Fruit fly (Drosophila melanogaster): Measurements from ENCODE around the gene Gug.

Gug gene

DNA sequence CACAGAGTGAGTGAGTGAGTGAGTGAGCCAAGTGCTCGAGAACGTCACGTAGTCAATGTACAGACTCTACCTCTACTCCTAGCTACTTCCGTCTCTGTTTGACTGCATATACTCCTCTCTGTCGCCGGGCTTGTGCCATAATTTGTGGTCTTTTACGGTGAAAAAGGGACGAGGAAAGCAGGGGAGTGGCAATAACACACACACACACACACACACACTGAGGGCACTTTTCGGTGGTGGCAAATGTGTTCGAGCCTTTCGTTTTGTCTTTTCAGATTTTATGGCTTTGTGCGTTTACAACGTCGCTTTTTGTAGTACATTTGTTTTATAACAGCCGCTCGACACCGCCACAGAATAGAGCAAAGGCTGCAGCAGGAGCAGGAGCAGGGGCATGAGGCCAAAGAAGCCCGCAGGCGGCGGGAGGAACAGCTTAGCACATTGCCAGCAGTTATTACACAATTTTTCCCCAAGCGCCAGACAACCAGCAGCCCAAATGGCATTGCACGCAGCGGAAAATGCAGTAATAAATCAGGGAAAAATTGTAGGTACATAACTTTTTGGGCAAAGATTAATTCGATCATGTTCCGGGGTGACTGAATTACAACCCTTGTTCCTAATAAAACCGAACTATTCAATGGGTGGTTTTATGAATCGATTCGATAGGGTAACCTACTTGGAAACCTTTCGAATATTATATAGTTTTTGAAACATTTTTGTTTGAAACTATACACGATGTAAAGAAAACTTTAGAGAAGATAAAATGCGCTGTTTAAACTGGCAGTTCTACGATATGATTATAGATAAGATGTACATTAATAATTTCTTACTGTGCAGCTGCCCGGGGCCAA, 9.3 kb downstream of the Gug start (continued):
- TF ChIP-seq Mes4 (GFP tag; optimal IDR thresholded peaks at IDR 0.05) = no peak
- TF ChIP-seq sqz (GFP tag; optimal IDR thresholded peaks at IDR 0.05) = no peak
- TF ChIP-seq tx (GFP tag; optimal IDR thresholded peaks at IDR 0.05) = no peak
- no peak for TF ChIP-seq jing (GFP tag; optimal IDR thresholded peaks at IDR 0.05)
- no peak for TF ChIP-seq CG2889 (GFP tag; IDR thresholded peaks at IDR 0.05)
- TF ChIP-seq oc (tag; optimal IDR thresholded peaks at IDR 0.05) = no peak
- TF ChIP-seq CG12104 (GFP tag; optimal IDR thresholded peaks at IDR 0.05) = no peak
- no peak for TF ChIP-seq repo (GFP tag; optimal IDR thresholded peaks at IDR 0.05)
- TF ChIP-seq CG1024 (GFP tag; IDR thresholded peaks at IDR 0.05) = no peak
- TF ChIP-seq CG11723 (GFP tag; optimal IDR thresholded peaks at IDR 0.05) = no peak
- no peak for TF ChIP-seq az2 (GFP tag; optimal IDR thresholded peaks at IDR 0.05)
- no peak for TF ChIP-seq gce (GFP tag; IDR thresholded peaks at IDR 0.05)
- TF ChIP-seq row (GFP tag; IDR thresholded peaks at IDR 0.05) = no peak
- no peak for TF ChIP-seq CG6254 (GFP tag; optimal IDR thresholded peaks at IDR 0.05)
- no peak for TF ChIP-seq tgo (GFP tag; IDR thresholded peaks at IDR 0.05)
- no peak for TF ChIP-seq CG3847 (GFP tag; IDR thresholded peaks at IDR 0.05)
- no peak for TF ChIP-seq Vsx1 (GFP tag; optimal IDR thresholded peaks at IDR 0.05)
- TF ChIP-seq z (GFP tag; IDR thresholded peaks at IDR 0.05) = peak; percentile 93
- TF ChIP-seq NC2α (GFP tag; optimal IDR thresholded peaks at IDR 0.05) = no peak
- TF ChIP-seq CG18262 (tag; optimal IDR thresholded peaks at IDR 0.05) = peak; percentile 53
- no peak for TF ChIP-seq CG18476 (GFP tag; optimal IDR thresholded peaks at IDR 0.05)
- TF ChIP-seq Sox102F (GFP tag; optimal IDR thresholded peaks at IDR 0.05) = peak; percentile 36
- TF ChIP-seq CG14441 (GFP tag; IDR thresholded peaks at IDR 0.05) = no peak
- TF ChIP-seq Jarid2 (GFP tag; optimal IDR thresholded peaks at IDR 0.05) = no peak
- TF ChIP-seq CG5245 (GFP tag; optimal IDR thresholded peaks at IDR 0.05) = no peak
- TF ChIP-seq lola (GFP tag; optimal IDR thresholded peaks at IDR 0.05) = peak in 1 of 3 experiments; percentile 15
- no peak for TF ChIP-seq CG2116 (GFP tag; optimal IDR thresholded peaks at IDR 0.05)
- no peak for TF ChIP-seq CG17612 (GFP tag; IDR thresholded peaks at IDR 0.05)
- TF ChIP-seq NC2β (GFP tag; optimal IDR thresholded peaks at IDR 0.05) = no peak
- TF ChIP-seq CG16815 (GFP tag; optimal IDR thresholded peaks at IDR 0.05) = no peak
- TF ChIP-seq CG10462 (GFP tag; optimal IDR thresholded peaks at IDR 0.05) = no peak
- TF ChIP-seq E2f2 (GFP tag; IDR thresholded peaks at IDR 0.05) = 0 out of 2 replicates have a peak, but pooled peaks have one; percentile 7
- no peak for TF ChIP-seq inv (GFP tag; IDR thresholded peaks at IDR 0.05; ENCODE audit: partially characterized antibody)
- TF ChIP-seq crp (GFP tag; optimal IDR thresholded peaks at IDR 0.05) = no peak
- no peak for TF ChIP-seq Rfx (GFP tag; IDR thresholded peaks at IDR 0.05)
- TF ChIP-seq gcm (GFP tag; optimal IDR thresholded peaks at IDR 0.05) = no peak
- no peak for TF ChIP-seq Bgb (GFP tag; IDR thresholded peaks at IDR 0.05; ENCODE audit: partially characterized antibody)
- TF ChIP-seq CG15479 (GFP tag; optimal IDR thresholded peaks at IDR 0.05) = no peak
- TF ChIP-seq CG11560 (tag; IDR thresholded peaks at IDR 0.05) = no peak
- no peak for TF ChIP-seq ems (GFP tag; optimal IDR thresholded peaks at IDR 0.05)
- TF ChIP-seq Gsc (GFP tag; IDR thresholded peaks at IDR 0.05) = no peak
- no peak for TF ChIP-seq bab2 (GFP tag; optimal IDR thresholded peaks at IDR 0.05)
- TF ChIP-seq CHES-1-like (GFP tag; optimal IDR thresholded peaks at IDR 0.05) = no peak
- no peak for TF ChIP-seq her (GFP tag; optimal IDR thresholded peaks at IDR 0.05)
- TF ChIP-seq slbo (GFP tag; IDR thresholded peaks at IDR 0.05) = no peak
- no peak for TF ChIP-seq onecut (GFP tag; IDR thresholded peaks at IDR 0.05)
- TF ChIP-seq Hey (tag; optimal IDR thresholded peaks at IDR 0.05) = no peak
- TF ChIP-seq yki (optimal IDR thresholded peaks at IDR 0.05) = no peak
- no peak for TF ChIP-seq knrl (GFP tag; IDR thresholded peaks at IDR 0.05; ENCODE audit: partially characterized antibody)
- no peak for TF ChIP-seq CG12659 (GFP tag; optimal IDR thresholded peaks at IDR 0.05)

All from whole organism, embryonic.